Worm (Caenorhabditis elegans): Measurements from ENCODE around the gene lgc-6.

DNA sequence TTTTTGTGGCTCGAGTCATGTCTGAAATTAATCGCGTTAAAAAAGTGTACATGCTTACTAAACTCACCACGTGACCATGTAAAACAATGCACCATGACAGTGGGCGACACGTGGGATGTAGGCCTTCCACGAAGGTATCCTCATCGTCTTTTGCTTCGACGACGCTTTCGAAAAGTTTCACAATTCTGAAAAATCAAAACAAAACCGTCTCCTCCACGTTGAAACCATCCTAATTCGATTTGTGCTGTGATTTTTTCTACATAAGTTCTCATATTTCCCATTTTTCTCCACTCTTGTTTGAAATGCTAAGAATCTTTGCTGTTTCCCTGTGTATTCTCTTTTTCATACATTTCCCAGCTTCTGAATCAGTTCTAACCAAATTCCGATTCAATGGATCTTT is 14.8 kb downstream of the lgc-6 start, which contains the start of gene F17E9.3:
- TF ChIP-seq lin-15B (tag; optimal IDR thresholded peaks at IDR 0.05) (no peak), R02D3.7 (tag; optimal IDR thresholded peaks at IDR 0.05) (no peak), skn-1 (tag; optimal IDR thresholded peaks at IDR 0.05) (no peak), snpc-4 (tag; optimal IDR thresholded peaks at IDR 0.05) (no peak), unc-62 (GFP tag; optimal IDR thresholded peaks at IDR 0.05) (no peak), nhr-11 (tag; optimal IDR thresholded peaks at IDR 0.05) (no peak), nhr-25 (tag; optimal IDR thresholded peaks at IDR 0.05) (no peak), pha-4 (tag; optimal IDR thresholded peaks at IDR 0.05) (no peak), ztf-11 (tag; optimal IDR thresholded peaks at IDR 0.05) (no peak), nhr-23 (tag; optimal IDR thresholded peaks at IDR 0.05) (no peak), nfya-1 (tag; optimal IDR thresholded peaks at IDR 0.05; ENCODE audit: insufficient read depth) (no peak), egl-27 (tag; optimal IDR thresholded peaks at IDR 0.05) (no peak), ceh-82 (tag; optimal IDR thresholded peaks at IDR 0.05) (no peak), fkh-10 (GFP tag; optimal IDR thresholded peaks at IDR 0.05) (no peak)
